Fruit fly (Drosophila melanogaster) whole organism, prepupa: ENCODE results near the gene Las.

ENCODE experiments used
- CG32006 ChIP-seq: fragments of 200-800 bp; sonication (Bioruptor generic); optimal IDR thresholded peaks from 3 replicates; lab custom pipeline; 2017; ENCODE audit warnings: missing biosample characterization, mild to moderate bottlenecking, missing genetic modification characterization
- CG34406 ChIP-seq: fragments of 200-800 bp; sonication (Bioruptor generic); optimal IDR thresholded peaks from 3 replicates; lab custom pipeline; 2016; ENCODE audit warnings: missing biosample characterization, missing genetic modification characterization
- CG6808 ChIP-seq: fragments of 200-800 bp; sonication (Bioruptor generic); optimal IDR thresholded peaks from 3 replicates; lab custom pipeline; 2017; ENCODE audit warnings: missing biosample characterization, missing genetic modification characterization, mild to moderate bottlenecking, moderate library complexity, missing genetic modification reagents
- CG6854 ChIP-seq: fragments of 200-800 bp; sonication (Bioruptor generic); optimal IDR thresholded peaks from 2 replicates; lab custom pipeline; 2017; ENCODE audit warnings: missing biosample characterization, mild to moderate bottlenecking, missing genetic modification characterization
- CG7368 ChIP-seq: fragments of 200-800 bp; sonication (Bioruptor generic); optimal IDR thresholded peaks from 3 replicates; lab custom pipeline; 2016; ENCODE audit warnings: missing biosample characterization, missing genetic modification characterization
- Hr38 ChIP-seq: sonication (Bioruptor generic); optimal IDR thresholded peaks from 2 replicates; lab custom pipeline; 2016; ENCODE audit warnings: missing biosample characterization, missing genetic modification characterization
- Hr39 ChIP-seq: fragments of 200-800 bp; sonication (Bioruptor generic); optimal IDR thresholded peaks from 2 replicates; lab custom pipeline; 2016; ENCODE audit warnings: missing biosample characterization, missing genetic modification characterization
- Lpt ChIP-seq: fragments of 200-800 bp; sonication (Bioruptor generic); optimal IDR thresholded peaks from 3 replicates; lab custom pipeline; 2016; ENCODE audit warnings: missing biosample characterization, missing genetic modification characterization
- OdsH ChIP-seq: fragments of 200-800 bp; sonication (Bioruptor generic); optimal IDR thresholded peaks from 3 replicates; lab custom pipeline; 2016; ENCODE audit warnings: missing biosample characterization, missing genetic modification characterization
- Sox15 ChIP-seq: fragments of 200-800 bp; sonication (Bioruptor generic); optimal IDR thresholded peaks from 3 replicates; lab custom pipeline; 2016; ENCODE audit warnings: missing biosample characterization, missing genetic modification characterization
- achi ChIP-seq: fragments of 200-800 bp; sonication (Bioruptor generic); optimal IDR thresholded peaks from 3 replicates; lab custom pipeline; 2016; ENCODE audit warnings: missing biosample characterization, missing genetic modification characterization
- dac ChIP-seq: fragments of 200-800 bp; sonication (Bioruptor generic); optimal IDR thresholded peaks from 2 replicates; lab custom pipeline; 2017; ENCODE audit warnings: missing biosample characterization, mild to moderate bottlenecking, missing genetic modification characterization
- dsx ChIP-seq: fragments of 200-800 bp; optimal IDR thresholded peaks from 3 replicates; lab custom pipeline; 2019; ENCODE audit warnings: missing biosample characterization, mild to moderate bottlenecking, missing genetic modification characterization, moderate library complexity; ENCODE audit not compliant: poor library complexity, severe bottlenecking
- lz ChIP-seq: fragments of 200-800 bp; sonication (Bioruptor generic); optimal IDR thresholded peaks from 3 replicates; lab custom pipeline; 2016; ENCODE audit warnings: missing biosample characterization, missing genetic modification characterization

DNA sequence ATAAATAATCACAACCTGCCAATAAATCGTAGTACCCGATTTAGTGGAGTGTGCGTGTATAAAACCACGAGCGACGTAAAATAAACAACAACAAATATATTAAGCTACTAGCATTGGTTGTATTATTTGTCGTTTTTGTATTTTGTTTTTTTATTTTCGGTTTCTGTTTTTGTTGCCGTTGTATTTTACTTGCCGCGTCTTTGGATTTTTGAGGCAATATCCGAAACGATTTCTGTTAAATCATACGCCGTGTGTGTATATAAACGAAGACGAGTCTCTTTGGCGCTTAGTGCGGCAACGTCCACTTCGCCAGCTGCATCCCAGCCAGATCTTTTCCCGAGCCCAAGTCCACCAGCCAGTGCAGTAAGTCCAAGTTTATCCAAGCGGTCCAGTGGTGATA lies 18.9 kb downstream of the Las start, which contains the start of gene zye:
- no peak for TF ChIP-seq Lpt (GFP tag; lab: Kevin White, UChicago)
- TF ChIP-seq dsx = no peak
- no peak for TF ChIP-seq CG6808 (GFP tag; lab: Kevin White, UChicago)
- no peak for TF ChIP-seq CG32006 (GFP tag; lab: Kevin White, UChicago)
- TF ChIP-seq lz = no peak
- TF ChIP-seq dac = no peak
- TF ChIP-seq CG7368 (GFP tag; lab: Kevin White, UChicago) = no peak
- TF ChIP-seq Sox15 (GFP tag; lab: Kevin White, UChicago) = no peak
- no peak for TF ChIP-seq achi (GFP tag; lab: Kevin White, UChicago)
- no peak for TF ChIP-seq Hr39 (GFP tag; lab: Kevin White, UChicago)
- no peak for TF ChIP-seq CG34406 (GFP tag; lab: Kevin White, UChicago)
- TF ChIP-seq Hr38 (GFP tag; lab: Kevin White, UChicago) = no peak
- no peak for TF ChIP-seq CG6854 (GFP tag; lab: Kevin White, UChicago)
- no peak for TF ChIP-seq OdsH (GFP tag; lab: Kevin White, UChicago)
